Fruit fly (Drosophila melanogaster): ENCODE results near the gene glec.

glec gene

dm6 chr3R:21828040-21828526, 28.0 kb downstream of the glec start (continued):
- TF ChIP-seq pros (GFP tag; optimal IDR thresholded peaks at IDR 0.05) (no peak), lilli (GFP tag; optimal IDR thresholded peaks at IDR 0.05) (peak; percentile 70), Fer1 (GFP tag; optimal IDR thresholded peaks at IDR 0.05) (no peak), CG7556 (GFP tag; optimal IDR thresholded peaks at IDR 0.05) (peak; percentile 47), dysf (GFP tag; IDR thresholded peaks at IDR 0.05) (peak; percentile 68; the same call in 2 of the 3 replicates), CG3838 (GFP tag; optimal IDR thresholded peaks at IDR 0.05) (peak; percentile 10), HLH3B (GFP tag; IDR thresholded peaks at IDR 0.05) (peak; percentile 72), zf30C (GFP tag; optimal IDR thresholded peaks at IDR 0.05) (no peak), Ssrp (tag; optimal IDR thresholded peaks at IDR 0.05) (peak; percentile 86), CG3065 (GFP tag; optimal IDR thresholded peaks at IDR 0.05) (peak; percentile 25), sc (optimal IDR thresholded peaks at IDR 0.05) (no peak), sc (GFP tag; optimal IDR thresholded peaks at IDR 0.05) (peak; percentile 78), CG1529 (GFP tag; optimal IDR thresholded peaks at IDR 0.05) (peak; percentile 76), CG5245 (GFP tag; optimal IDR thresholded peaks at IDR 0.05) (peak; percentile 50), Abd-B (GFP tag; optimal IDR thresholded peaks at IDR 0.05) (peak; percentile 82), unc-4 (GFP tag; IDR thresholded peaks at IDR 0.05; ENCODE audit: partially characterized antibody) (no peak), slp2 (GFP tag; optimal IDR thresholded peaks at IDR 0.05) (peak; percentile 60), hth (optimal IDR thresholded peaks at IDR 0.05) (no peak), tll (GFP tag; optimal IDR thresholded peaks at IDR 0.05) (no peak), amos (GFP tag; IDR thresholded peaks at IDR 0.05; ENCODE audit: partially characterized antibody) (no peak), Bdp1 (GFP tag; optimal IDR thresholded peaks at IDR 0.05) (peak; percentile 56), CG10147 (GFP tag; optimal IDR thresholded peaks at IDR 0.05) (no peak), ase (GFP tag; IDR thresholded peaks at IDR 0.05) (peak; percentile 23; the same call in 1 of the 3 replicates), corto (GFP tag; optimal IDR thresholded peaks at IDR 0.05) (no peak), hbn (GFP tag; IDR thresholded peaks at IDR 0.05; ENCODE audit: partially characterized antibody) (no peak), Dip3 (GFP tag; optimal IDR thresholded peaks at IDR 0.05) (no peak), sna (GFP tag; IDR thresholded peaks at IDR 0.05; ENCODE audit: partially characterized antibody) (no peak), Aef1 (GFP tag; IDR thresholded peaks at IDR 0.05) (no peak), HLH54F (GFP tag; optimal IDR thresholded peaks at IDR 0.05) (peak; percentile 48), CG17361 (GFP tag; IDR thresholded peaks at IDR 0.05) (peak; percentile 66), crc (GFP tag; optimal IDR thresholded peaks at IDR 0.05) (peak; percentile 57), wdn (GFP tag; IDR thresholded peaks at IDR 0.05) (0 out of 2 replicates have a peak, but pooled peaks have one; percentile 9), kah (GFP tag; optimal IDR thresholded peaks at IDR 0.05) (no peak), Dip2 (GFP tag; IDR thresholded peaks at IDR 0.05) (no peak), CG2712 (tag; optimal IDR thresholded peaks at IDR 0.05) (peak; percentile 94), ci (GFP tag; IDR thresholded peaks at IDR 0.05) (peak; percentile 95), gem (tag; optimal IDR thresholded peaks at IDR 0.05) (peak; percentile 88), grau (tag; optimal IDR thresholded peaks at IDR 0.05) (peak; percentile 77), Atf6 (GFP tag; IDR thresholded peaks at IDR 0.05) (no peak), CG7928 (GFP tag; optimal IDR thresholded peaks at IDR 0.05) (no peak), CG12744 (GFP tag; optimal IDR thresholded peaks at IDR 0.05) (peak; percentile 29), vnd (GFP tag; IDR thresholded peaks at IDR 0.05; ENCODE audit: partially characterized antibody) (no peak), CkIIα-i1 (GFP tag; IDR thresholded peaks at IDR 0.05) (no peak), CG7839 (tag; optimal IDR thresholded peaks at IDR 0.05) (peak; percentile 80), dpn (GFP tag; optimal IDR thresholded peaks at IDR 0.05) (peak; percentile 65 to 69), cas (GFP tag; IDR thresholded peaks at IDR 0.05) (no peak), bowl (GFP tag; IDR thresholded peaks at IDR 0.05) (no peak), da (GFP tag; optimal IDR thresholded peaks at IDR 0.05) (peak; percentile 55), fd64A (GFP tag; optimal IDR thresholded peaks at IDR 0.05) (no peak), scrt (GFP tag; optimal IDR thresholded peaks at IDR 0.05) (no peak), CG18262 (tag; optimal IDR thresholded peaks at IDR 0.05) (peak; percentile 92)
